Fruit fly (Drosophila melanogaster) whole organism, embryonic: ENCODE results near the gene CG14903.

ENCODE experiments used
- ATbp ChIP-seq: fragments of 200-800 bp; sonication (Bioruptor generic); optimal IDR thresholded peaks from 2 replicates; lab custom pipeline; 2017; ENCODE audit warnings: missing biosample characterization, mild to moderate bottlenecking, missing genetic modification characterization, missing genetic modification reagents
- CG10321 ChIP-seq: fragments of 200-800 bp; sonication (Bioruptor generic); IDR thresholded peaks from 2 replicates; pipeline ENCODE4 v1.3.6; 2022; ENCODE audit warnings: missing biosample characterization, missing genetic modification characterization
- CG10366 ChIP-seq: fragments of 200-800 bp; sonication (Bioruptor generic); IDR thresholded peaks from 2 replicates; pipeline ENCODE4 v1.3.6; 2022; ENCODE audit warnings: missing biosample characterization, missing genetic modification characterization
- CG10431 ChIP-seq: fragments of 200-800 bp; sonication (Bioruptor generic); optimal IDR thresholded peaks from 3 replicates; lab custom pipeline; 2018; ENCODE audit warnings: missing biosample characterization, mild to moderate bottlenecking, missing genetic modification characterization
- CG11093 ChIP-seq: fragments of 200-800 bp; sonication (Bioruptor generic); IDR thresholded peaks from 3 replicates; pipeline ENCODE4 v1.3.6; 2022; ENCODE audit warnings: missing biosample characterization, missing genetic modification characterization
- CG12104 ChIP-seq: fragments of 200-800 bp; sonication (Bioruptor generic); optimal IDR thresholded peaks from 3 replicates; lab custom pipeline; 2016; ENCODE audit warnings: missing biosample characterization, missing genetic modification characterization
- CG14050 ChIP-seq: fragments of 200-800 bp; sonication (Bioruptor generic); IDR thresholded peaks from 3 replicates; pipeline ENCODE4 v1.3.6; 2022; ENCODE audit warnings: missing biosample characterization, missing genetic modification characterization
- CG14860 ChIP-seq: fragments of 200-800 bp; sonication (Bioruptor generic); IDR thresholded peaks from 3 replicates; pipeline ENCODE4 v1.3.6; 2022; ENCODE audit warnings: missing biosample characterization, missing genetic modification characterization; ENCODE audit not compliant: partially characterized antibody
- CG15073 ChIP-seq: fragments of 200-800 bp; sonication (Bioruptor generic); optimal IDR thresholded peaks from 2 replicates; lab custom pipeline; 2016; ENCODE audit warnings: missing biosample characterization, missing genetic modification characterization
- CG15269 ChIP-seq: fragments of 200-800 bp; sonication (Bioruptor generic); optimal IDR thresholded peaks from 2 replicates; lab custom pipeline; 2018; ENCODE audit warnings: missing biosample characterization, mild to moderate bottlenecking, missing genetic modification characterization, moderate library complexity
- CG15696 ChIP-seq: fragments of 200-800 bp; sonication (Bioruptor generic); optimal IDR thresholded peaks from 2 replicates; lab custom pipeline; 2019; ENCODE audit warnings: missing biosample characterization, mild to moderate bottlenecking, missing genetic modification characterization, moderate library complexity
- CG1603 ChIP-seq: fragments of 200-800 bp; sonication (Bioruptor generic); optimal IDR thresholded peaks from 2 replicates; lab custom pipeline; 2019; ENCODE audit warnings: missing biosample characterization, mild to moderate bottlenecking, missing genetic modification characterization, moderate library complexity
- CG16779 ChIP-seq: fragments of 200-800 bp; sonication (Bioruptor generic); IDR thresholded peaks from 2 replicates; pipeline ENCODE4 v1.3.6; 2022; ENCODE audit warnings: missing biosample characterization, missing genetic modification characterization
- CG17385 ChIP-seq: fragments of 200-800 bp; sonication (Bioruptor generic); optimal IDR thresholded peaks from 3 replicates; lab custom pipeline; 2018; ENCODE audit warnings: missing biosample characterization, mild to moderate bottlenecking, missing genetic modification characterization
- CG17829 ChIP-seq: fragments of 200-800 bp; optimal IDR thresholded peaks from 2 replicates; lab custom pipeline; 2019; ENCODE audit warnings: missing biosample characterization, mild to moderate bottlenecking, missing genetic modification characterization, moderate library complexity
- CG2129 ChIP-seq: fragments of 200-800 bp; sonication (Bioruptor generic); IDR thresholded peaks from 2 replicates; pipeline ENCODE4 v1.3.6; 2022; ENCODE audit warnings: missing biosample characterization, missing genetic modification characterization; ENCODE audit not compliant: partially characterized antibody
- CG2199 ChIP-seq: fragments of 200-800 bp; sonication (Bioruptor generic); IDR thresholded peaks from 3 replicates; pipeline ENCODE4 v1.3.6; 2022; ENCODE audit warnings: missing biosample characterization, missing genetic modification characterization
- CG32532 ChIP-seq: fragments of 200-800 bp; sonication (Bioruptor generic); IDR thresholded peaks from 2 replicates; pipeline ENCODE4 v1.3.6; 2022; ENCODE audit warnings: missing biosample characterization, missing genetic modification characterization
- CG4328 ChIP-seq: fragments of 200-800 bp; sonication (Bioruptor generic); optimal IDR thresholded peaks from 3 replicates; lab custom pipeline; 2017; ENCODE audit warnings: missing biosample characterization, missing genetic modification reagents, missing genetic modification characterization
- CG4854 ChIP-seq: fragments of 200-800 bp; sonication (Bioruptor generic); optimal IDR thresholded peaks from 2 replicates; lab custom pipeline; 2016; ENCODE audit warnings: missing biosample characterization, missing genetic modification characterization, inconsistent platforms
- CG6683 ChIP-seq: fragments of 200-800 bp; sonication (Bioruptor generic); optimal IDR thresholded peaks from 2 replicates; lab custom pipeline; 2017; ENCODE audit warnings: missing biosample characterization, mild to moderate bottlenecking, missing genetic modification characterization, missing genetic modification reagents
- CG6791 ChIP-seq: fragments of 200-800 bp; sonication (Bioruptor generic); IDR thresholded peaks from 3 replicates; pipeline ENCODE4 v1.3.6; 2022; ENCODE audit warnings: missing biosample characterization, missing genetic modification characterization; ENCODE audit not compliant: partially characterized antibody
- CG6854 ChIP-seq: fragments of 200-800 bp; sonication (Bioruptor generic); optimal IDR thresholded peaks from 3 replicates; lab custom pipeline; 2017; ENCODE audit warnings: missing biosample characterization, mild to moderate bottlenecking, missing genetic modification characterization
- CG7963 ChIP-seq: fragments of 200-800 bp; sonication (Bioruptor generic); IDR thresholded peaks from 3 replicates; pipeline ENCODE4 v1.3.6; 2022; ENCODE audit warnings: missing biosample characterization, missing genetic modification characterization; ENCODE audit not compliant: partially characterized antibody
- CG8359 ChIP-seq: fragments of 200-800 bp; sonication (Bioruptor generic); optimal IDR thresholded peaks from 2 replicates; lab custom pipeline; 2017; ENCODE audit warnings: missing biosample characterization, mild to moderate bottlenecking, missing genetic modification characterization, borderline replicate concordance
- CG8478 ChIP-seq: fragments of >200 bp; optimal IDR thresholded peaks from 2 replicates; lab custom pipeline; 2018
- CG9215 ChIP-seq: fragments of 200-800 bp; sonication (Bioruptor generic); IDR thresholded peaks from 2 replicates; pipeline ENCODE4 v1.3.6; 2022; ENCODE audit warnings: missing biosample characterization, missing genetic modification characterization
- Doc3 ChIP-seq: fragments of 200-800 bp; sonication (Bioruptor generic); IDR thresholded peaks from 3 replicates; pipeline ENCODE4 v1.3.6; 2022; ENCODE audit warnings: missing biosample characterization, missing genetic modification characterization; ENCODE audit not compliant: partially characterized antibody
- E2f2 ChIP-seq: fragments of 200-800 bp; sonication (Bioruptor generic); IDR thresholded peaks from 2 replicates; pipeline ENCODE4 v1.3.6; 2022; ENCODE audit warnings: missing biosample characterization, missing genetic modification characterization
- ERR ChIP-seq: fragments of 200-800 bp; sonication (Bioruptor generic); optimal IDR thresholded peaks from 2 replicates; lab custom pipeline; 2016; ENCODE audit warnings: missing biosample characterization, missing genetic modification characterization
- GATAe ChIP-seq: fragments of 200-800 bp; sonication (Bioruptor generic); conservative IDR thresholded peaks from 2 replicates; pipeline ENCODE4 v1.3.6; 2022; ENCODE audit warnings: missing biosample characterization, missing genetic modification characterization
- HHEX ChIP-seq: fragments of 200-800 bp; sonication (Bioruptor generic); optimal IDR thresholded peaks from 3 replicates; lab custom pipeline; 2017; ENCODE audit warnings: missing biosample characterization, mild to moderate bottlenecking, missing genetic modification characterization, missing genetic modification reagents
- MTF-1 ChIP-seq: fragments of 200-800 bp; sonication (Bioruptor generic); optimal IDR thresholded peaks from 2 replicates; lab custom pipeline; 2018; ENCODE audit warnings: missing biosample characterization, mild to moderate bottlenecking, missing genetic modification characterization, borderline replicate concordance
- Nf-YC ChIP-seq: fragments of 200-800 bp; optimal IDR thresholded peaks from 3 replicates; lab custom pipeline; 2019; ENCODE audit warnings: missing biosample characterization, mild to moderate bottlenecking, missing genetic modification characterization, moderate library complexity
- Opbp ChIP-seq: fragments of 200-800 bp; sonication (Bioruptor generic); IDR thresholded peaks from 3 replicates; pipeline ENCODE4 v1.3.6; 2022; ENCODE audit warnings: missing biosample characterization, missing genetic modification characterization; ENCODE audit not compliant: partially characterized antibody
- Rfx ChIP-seq: fragments of 200-800 bp; sonication (Bioruptor generic); IDR thresholded peaks from 2 replicates; pipeline ENCODE4 v1.3.6; 2022; ENCODE audit warnings: missing biosample characterization, missing genetic modification characterization
- amos ChIP-seq: fragments of 200-800 bp; sonication (Bioruptor generic); IDR thresholded peaks from 2 replicates; pipeline ENCODE4 v1.3.6; 2022; ENCODE audit warnings: missing biosample characterization, missing genetic modification characterization; ENCODE audit not compliant: partially characterized antibody
- ash1 ChIP-seq: fragments of 200-800 bp; sonication (Bioruptor generic); optimal IDR thresholded peaks from 2 replicates; lab custom pipeline; 2018; ENCODE audit warnings: missing biosample characterization, mild to moderate bottlenecking, missing genetic modification characterization
- chn ChIP-seq: fragments of 200-800 bp; sonication (Bioruptor generic); optimal IDR thresholded peaks from 2 replicates; lab custom pipeline; 2016; ENCODE audit warnings: missing biosample characterization, missing genetic modification characterization
- cwo ChIP-seq: fragments of 200-800 bp; sonication (Bioruptor generic); optimal IDR thresholded peaks from 3 replicates; lab custom pipeline; 2017; ENCODE audit warnings: missing biosample characterization, missing genetic modification characterization, mild to moderate bottlenecking, moderate library complexity, missing genetic modification reagents
- dati ChIP-seq: fragments of 200-800 bp; sonication (Bioruptor generic); IDR thresholded peaks from 2 replicates; pipeline ENCODE4 v1.3.6; 2022; ENCODE audit warnings: missing biosample characterization, missing genetic modification characterization
- disco-r ChIP-seq: fragments of 200-800 bp; sonication (Bioruptor generic); optimal IDR thresholded peaks from 2 replicates; lab custom pipeline; 2016; ENCODE audit warnings: missing biosample characterization, missing genetic modification characterization
- exex ChIP-seq: fragments of 200-800 bp; sonication (Bioruptor generic); optimal IDR thresholded peaks from 4 replicates; lab custom pipeline; 2018; ENCODE audit warnings: missing biosample characterization, mild to moderate bottlenecking, missing genetic modification characterization, moderate library complexity
- fd96Cb ChIP-seq: fragments of 200-800 bp; sonication (Bioruptor generic); optimal IDR thresholded peaks from 2 replicates; lab custom pipeline; 2018; ENCODE audit warnings: missing biosample characterization, mild to moderate bottlenecking, missing genetic modification characterization, moderate library complexity
- nom ChIP-seq: fragments of 200-800 bp; sonication (Bioruptor generic); optimal IDR thresholded peaks from 2 replicates; lab custom pipeline; 2017; ENCODE audit warnings: missing biosample characterization, missing genetic modification characterization, mild to moderate bottlenecking, moderate library complexity, missing genetic modification reagents
- pb ChIP-seq: fragments of 200-800 bp; sonication (Bioruptor generic); optimal IDR thresholded peaks from 3 replicates; lab custom pipeline; 2016; ENCODE audit warnings: missing biosample characterization, missing genetic modification characterization
- pho ChIP-seq: fragments of 200-800 bp; sonication (Bioruptor generic); optimal IDR thresholded peaks from 2 replicates; lab custom pipeline; 2016; ENCODE audit warnings: missing biosample characterization, missing genetic modification characterization
- so ChIP-seq: fragments of 200-800 bp; sonication (Bioruptor generic); IDR thresholded peaks from 3 replicates; pipeline ENCODE4 v1.3.6; 2022; ENCODE audit warnings: missing biosample characterization, missing genetic modification characterization
- sob ChIP-seq: fragments of 200-800 bp; sonication (Bioruptor generic); IDR thresholded peaks from 2 replicates; pipeline ENCODE4 v1.3.6; 2022; ENCODE audit warnings: missing biosample characterization, missing genetic modification characterization
- tx ChIP-seq: fragments of 200-800 bp; sonication (Bioruptor generic); optimal IDR thresholded peaks from 2 replicates; lab custom pipeline; 2016; ENCODE audit warnings: missing biosample characterization, missing genetic modification characterization

Gene CG14903

DNA sequence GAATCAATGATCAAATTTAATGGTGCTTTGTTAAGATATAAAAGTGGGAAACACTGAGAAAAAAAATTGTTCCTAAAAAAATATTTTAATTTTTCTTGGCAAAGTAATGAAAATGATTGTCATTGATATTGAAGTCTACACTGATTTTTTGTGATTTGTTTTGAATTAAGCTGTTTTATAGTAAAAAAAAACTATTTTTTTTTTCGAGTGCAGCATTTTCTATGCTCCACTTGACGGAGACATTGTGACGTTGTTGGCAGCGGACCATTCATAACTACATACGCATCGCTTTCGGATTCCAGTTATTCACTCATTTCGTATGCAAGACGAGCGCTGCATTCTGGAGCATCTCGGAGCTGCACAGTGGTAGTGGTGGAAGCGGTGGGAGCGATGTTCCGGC is 49.4 kb downstream of the CG14903 start (continued):
- peak; percentile 90 for TF ChIP-seq CG17829 (tag; lab: Kevin White, UChicago)
- TF ChIP-seq ATbp (GFP tag; lab: Kevin White, UChicago): peak; percentile 68
- no peak for TF ChIP-seq CG4854
- TF ChIP-seq CG6854: peak; percentile 65
- TF ChIP-seq CG15696 (tag; lab: Kevin White, UChicago): peak; percentile 49
- TF ChIP-seq CG32532 (GFP tag; lab: Robert Waterston, UW): 0 out of 2 replicates have a peak, but pooled peaks have one; percentile 4
- peak; percentile 13; the same call in 1 of the 2 replicates for TF ChIP-seq CG9215 (GFP tag; lab: Robert Waterston, UW)
- peak; percentile 54; the same call in 1 of the 3 replicates for TF ChIP-seq CG11093 (GFP tag; lab: Robert Waterston, UW)
- no peak for TF ChIP-seq CG16779 (GFP tag; lab: Robert Waterston, UW)
- TF ChIP-seq dati (GFP tag; lab: Robert Waterston, UW): peak; percentile 65; the same call in 1 of the 2 replicates
- TF ChIP-seq so (GFP tag; lab: Robert Waterston, UW): peak; percentile 83
- TF ChIP-seq CG6683 (GFP tag; lab: Kevin White, UChicago): no peak
- peak; percentile 17 for TF ChIP-seq cwo (GFP tag; lab: Kevin White, UChicago)
- no peak for TF ChIP-seq pb (GFP tag; lab: Kevin White, UChicago)
- TF ChIP-seq Rfx (GFP tag; lab: Robert Waterston, UW): no peak
- TF ChIP-seq GATAe: no peak
- peak; percentile 49; the same call in 1 of the 3 replicates for TF ChIP-seq CG14050
- TF ChIP-seq ash1 (GFP tag; lab: Kevin White, UChicago): no peak
- TF ChIP-seq MTF-1 (GFP tag; lab: Kevin White, UChicago): peak; percentile 78
- TF ChIP-seq CG2199 (GFP tag; lab: Robert Waterston, UW): no peak
- TF ChIP-seq chn: no peak
- TF ChIP-seq CG6791 (GFP tag; lab: Robert Waterston, UW): no peak
- TF ChIP-seq fd96Cb (tag; lab: Kevin White, UChicago): peak; percentile 94
- peak; percentile 31 for TF ChIP-seq HHEX
- no peak for TF ChIP-seq CG8478
- TF ChIP-seq CG1603 (tag; lab: Kevin White, UChicago): peak; percentile 50
- TF ChIP-seq Opbp (GFP tag; lab: Robert Waterston, UW): no peak
- TF ChIP-seq CG12104 (GFP tag; lab: Kevin White, UChicago): peak; percentile 62
- peak; percentile 62 for TF ChIP-seq CG10366 (GFP tag; lab: Robert Waterston, UW)
- peak; percentile 5 for TF ChIP-seq exex
- peak; percentile 38 for TF ChIP-seq Nf-YC
- no peak for TF ChIP-seq CG14860
- no peak; the same call in 1 of the 2 replicates for TF ChIP-seq E2f2 (GFP tag; lab: Robert Waterston, UW)
- no peak for TF ChIP-seq CG10431
- peak; percentile 54; the same call in 1 of the 2 replicates for TF ChIP-seq sob (GFP tag; lab: Robert Waterston, UW)
- no peak for TF ChIP-seq Doc3 (GFP tag; lab: Robert Waterston, UW)
- TF ChIP-seq disco-r (GFP tag; lab: Kevin White, UChicago): no peak
- TF ChIP-seq CG15073 (GFP tag; lab: Kevin White, UChicago): no peak
- TF ChIP-seq tx (GFP tag; lab: Kevin White, UChicago): no peak
- TF ChIP-seq CG7963: no peak
- peak; percentile 11 for TF ChIP-seq CG4328
- TF ChIP-seq CG10321: no peak
- TF ChIP-seq ERR (GFP tag; lab: Kevin White, UChicago): no peak
- TF ChIP-seq CG15269 (tag; lab: Kevin White, UChicago): peak; percentile 34
- TF ChIP-seq pho (GFP tag; lab: Kevin White, UChicago): no peak
- peak; percentile 43 for TF ChIP-seq nom (GFP tag; lab: Kevin White, UChicago)
- no peak for TF ChIP-seq CG2129 (GFP tag; lab: Robert Waterston, UW)
- TF ChIP-seq CG17385 (GFP tag; lab: Kevin White, UChicago): peak; percentile 11
- no peak for TF ChIP-seq amos (GFP tag; lab: Robert Waterston, UW)
- TF ChIP-seq CG8359 (GFP tag; lab: Kevin White, UChicago): peak; percentile 64
